Worm (Caenorhabditis elegans) whole organism, young adult: ENCODE measurements around the gene clc-29.

Source experiments
- B0261.1 ChIP-seq: sonication (generic microtip); optimal IDR thresholded peaks from 2 replicates; lab custom pipeline; 2016; ENCODE audit warnings: mild to moderate bottlenecking, missing genetic modification characterization, moderate library complexity, missing compliant biosample characterization
- B0336.3 ChIP-seq: fragments of 200-800 bp; sonication (Bioruptor generic); IDR thresholded peaks from 2 replicates; pipeline ENCODE4 v1.3.6; 2022; ENCODE audit warnings: missing genetic modification characterization, missing compliant biosample characterization
- F39B2.1 ChIP-seq: fragments of 200-800 bp; sonication (Bioruptor generic); IDR thresholded peaks from 2 replicates; pipeline ENCODE4 v1.3.6; 2022; ENCODE audit warnings: missing genetic modification reagents, missing genetic modification characterization, missing compliant biosample characterization
- F49E8.2 ChIP-seq: sonication (generic microtip); optimal IDR thresholded peaks from 3 replicates; lab custom pipeline; 2017; ENCODE audit warnings: missing genetic modification characterization, mild to moderate bottlenecking, missing compliant biosample characterization, antibody characterized with exemption, moderate library complexity; ENCODE audit not compliant: insufficient read depth
- F55B11.4 ChIP-seq: sonication (generic microtip); optimal IDR thresholded peaks from 2 replicates; lab custom pipeline; 2016; ENCODE audit warnings: missing compliant biosample characterization, missing genetic modification characterization, borderline replicate concordance; ENCODE audit not compliant: insufficient read depth
- K12H6.12 ChIP-seq: fragments of 200-800 bp; sonication (Bioruptor generic); optimal IDR thresholded peaks from 2 replicates; lab custom pipeline; 2018; ENCODE audit warnings: mild to moderate bottlenecking, missing genetic modification characterization, missing compliant biosample characterization
- T07F8.4 ChIP-seq: sonication (generic microtip); optimal IDR thresholded peaks from 2 replicates; lab custom pipeline; 2016; ENCODE audit warnings: mild to moderate bottlenecking, missing genetic modification characterization, moderate library complexity, missing compliant biosample characterization
- Y53G8AR.9 ChIP-seq: fragments of 200-800 bp; sonication (Bioruptor generic); conservative IDR thresholded peaks from 2 replicates; pipeline ENCODE4 v1.3.6; 2022; ENCODE audit warnings: missing genetic modification reagents, missing genetic modification characterization, missing compliant biosample characterization
- atf-7 ChIP-seq: sonication (generic microtip); optimal IDR thresholded peaks from 2 replicates; lab custom pipeline; 2017; ENCODE audit warnings: mild to moderate bottlenecking, missing genetic modification characterization, missing compliant biosample characterization
- bed-1 ChIP-seq: fragments of 200-800 bp; sonication (Bioruptor generic); IDR thresholded peaks from 2 replicates; pipeline ENCODE4 v1.3.6; 2022; ENCODE audit warnings: missing genetic modification reagents, missing genetic modification characterization, missing compliant biosample characterization
- fkh-3 ChIP-seq: sonication (generic microtip); optimal IDR thresholded peaks from 2 replicates; lab custom pipeline; 2016; ENCODE audit warnings: mild to moderate bottlenecking, missing genetic modification characterization, missing compliant biosample characterization
- hsf-1 ChIP-seq: fragments of 200-800 bp; sonication (Bioruptor generic); IDR thresholded peaks from 2 replicates; pipeline ENCODE4 v1.3.6; 2022; ENCODE audit warnings: missing genetic modification reagents, missing genetic modification characterization, missing compliant biosample characterization
- lag-1 ChIP-seq: fragments of 200-800 bp; sonication (Bioruptor generic); IDR thresholded peaks from 2 replicates; pipeline ENCODE4 v1.3.6; 2022; ENCODE audit warnings: missing genetic modification reagents, missing genetic modification characterization, missing compliant biosample characterization
- let-607 ChIP-seq, 2 experiments: fragments of 200-800 bp in 1 of 2; sonication (Bioruptor generic) in 1 of 2; sonication (generic microtip) in 1 of 2; optimal IDR thresholded peaks; 2 replicates each; lab custom pipeline; 2016 to 2018; ENCODE audit warnings: mild to moderate bottlenecking in 2 of 2, missing compliant biosample characterization in 2 of 2, missing genetic modification characterization in 2 of 2, moderate library complexity in 2 of 2, missing genotype in 1 of 2
- lin-26 ChIP-seq: fragments of 200-800 bp; sonication (Bioruptor generic); IDR thresholded peaks from 2 replicates; pipeline ENCODE4 v1.3.6; 2022; ENCODE audit warnings: missing genetic modification reagents, missing genetic modification characterization, missing compliant biosample characterization
- lsy-27 ChIP-seq: sonication (generic microtip); optimal IDR thresholded peaks from 2 replicates; lab custom pipeline; 2017; ENCODE audit warnings: missing genetic modification characterization, mild to moderate bottlenecking, missing compliant biosample characterization, antibody characterized with exemption, missing genotype, borderline replicate concordance; ENCODE audit not compliant: insufficient read depth
- nhr-80 ChIP-seq: sonication (generic microtip); optimal IDR thresholded peaks from 2 replicates; lab custom pipeline; 2016; ENCODE audit warnings: missing genetic modification characterization, missing compliant biosample characterization
- sdz-38 ChIP-seq: sonication (generic microtip); optimal IDR thresholded peaks from 2 replicates; lab custom pipeline; 2016; ENCODE audit warnings: missing genotype, missing genetic modification characterization, missing compliant biosample characterization
- somi-1 ChIP-seq: fragments of 200-800 bp; sonication (Bioruptor generic); optimal IDR thresholded peaks from 2 replicates; lab custom pipeline; 2018; ENCODE audit warnings: mild to moderate bottlenecking, missing genetic modification characterization, missing compliant biosample characterization
- unc-130 ChIP-seq: sonication (generic microtip); optimal IDR thresholded peaks from 2 replicates; lab custom pipeline; 2016; ENCODE audit warnings: missing genetic modification reagents, missing genetic modification characterization, missing compliant biosample characterization
- zfh-2 ChIP-seq: fragments of 200-800 bp; sonication (Bioruptor generic); conservative IDR thresholded peaks from 2 replicates; pipeline ENCODE4 v1.3.6; 2022; ENCODE audit warnings: missing genetic modification reagents, missing genetic modification characterization, missing compliant biosample characterization
- zim-3 ChIP-seq: sonication (generic microtip); optimal IDR thresholded peaks from 2 replicates; lab custom pipeline; 2017; ENCODE audit warnings: mild to moderate bottlenecking, missing genetic modification characterization, moderate library complexity, missing compliant biosample characterization
- ztf-22 ChIP-seq: fragments of 200-800 bp; sonication (Bioruptor generic); optimal IDR thresholded peaks from 2 replicates; lab custom pipeline; 2018; ENCODE audit warnings: mild to moderate bottlenecking, missing genetic modification characterization, moderate library complexity, missing compliant biosample characterization

The clc-29 gene

ce11 chrIII:8299734-8300133, 48.0 kb downstream of the clc-29 start:
- TF ChIP-seq F49E8.2 (tag; lab: Kevin White, UChicago) (no peak), T07F8.4 (tag; lab: Kevin White, UChicago) (no peak), F39B2.1 (GFP tag; lab: Robert Waterston, UW) (no peak), let-607 (tag; optimal IDR thresholded peaks at IDR 0.05; lab: Kevin White, UChicago) (no peak), hsf-1 (GFP tag; lab: Robert Waterston, UW) (no peak), lag-1 (GFP tag; lab: Robert Waterston, UW) (no peak), zfh-2 (GFP tag; lab: Robert Waterston, UW) (no peak), atf-7 (tag; lab: Kevin White, UChicago) (no peak), lin-26 (no peak), Y53G8AR.9 (GFP tag; lab: Robert Waterston, UW) (no peak)

DNA sequence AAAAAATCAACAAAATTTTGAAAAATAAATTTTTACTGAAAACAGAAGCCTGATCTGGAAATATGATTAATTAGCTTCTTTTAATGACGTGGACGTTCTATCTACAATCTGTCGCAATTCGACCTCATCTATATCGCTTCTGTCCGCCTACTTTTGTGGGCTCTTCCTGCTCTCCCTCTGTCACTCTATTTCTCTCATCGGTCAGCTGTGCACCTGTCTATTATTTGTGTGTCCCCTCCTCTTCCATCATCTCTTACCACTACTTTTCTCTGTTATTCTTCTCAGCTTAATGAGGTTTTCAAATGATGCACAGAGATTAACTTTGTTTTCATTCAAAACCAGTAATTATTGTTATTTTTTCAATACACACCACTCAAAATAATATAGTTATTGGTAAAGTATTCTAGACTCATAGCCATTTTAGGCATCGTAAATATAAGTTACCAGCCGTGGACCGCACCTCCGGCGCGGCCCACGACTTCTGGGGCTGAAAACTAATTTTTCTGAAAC, 48.6 kb downstream of the clc-29 start:
- TF ChIP-seq sdz-38 (tag; lab: Kevin White, UChicago) (no peak), ztf-22 (GFP tag; lab: Kevin White, UChicago) (no peak), F55B11.4 (tag; lab: Kevin White, UChicago) (no peak), B0336.3 (no peak), K12H6.12 (tag; lab: Kevin White, UChicago) (no peak), B0261.1 (no peak), lsy-27 (tag; lab: Kevin White, UChicago) (no peak), unc-130 (no peak), somi-1 (no peak), nhr-80 (tag; lab: Kevin White, UChicago) (no peak), zim-3 (tag; lab: Kevin White, UChicago) (no peak), bed-1 (GFP tag; lab: Robert Waterston, UW) (no peak)

DNA sequence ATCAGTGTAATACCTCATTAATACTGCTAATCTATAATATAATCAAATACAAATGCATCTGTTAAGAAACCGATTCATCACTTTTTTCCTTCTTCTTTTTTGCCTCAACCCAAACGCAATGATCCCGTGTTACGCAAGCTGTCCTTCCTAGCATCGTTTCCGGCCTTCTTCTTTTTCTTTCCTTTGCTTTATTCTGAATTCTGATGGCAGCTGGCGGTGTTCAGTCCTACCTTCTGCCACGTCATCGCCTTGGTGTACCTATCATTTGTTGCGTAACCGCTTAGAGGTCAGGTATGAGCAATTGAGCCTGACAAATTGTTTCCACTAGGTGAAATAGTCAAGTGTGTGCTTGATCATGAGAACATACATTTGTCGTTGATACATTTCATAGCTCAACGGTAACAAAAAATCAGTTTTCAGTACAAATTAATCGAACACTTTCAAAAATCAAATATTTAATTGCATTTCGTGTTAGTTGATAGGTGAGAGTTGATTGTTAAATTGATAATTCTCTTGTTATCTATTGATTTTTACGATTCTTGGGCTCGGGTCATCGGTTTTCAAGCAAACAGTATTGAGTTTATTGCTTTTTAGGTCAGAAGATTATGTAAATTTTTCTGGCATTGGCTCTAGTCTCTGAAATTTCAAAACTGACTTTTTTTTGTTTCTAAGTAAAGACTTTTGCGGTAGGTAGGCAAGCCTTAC, 49.4 kb downstream of the clc-29 start:
- TF ChIP-seq fkh-3 (tag; lab: Kevin White, UChicago): no peak
